Worm (Caenorhabditis elegans) whole organism, L1 larva: Measurements from ENCODE around the gene F55A4.13.

ENCODE experiments used
- C04F5.9 ChIP-seq: sonication (generic microtip); optimal IDR thresholded peaks from 2 replicates; lab custom pipeline; 2016; ENCODE audit warnings: missing genetic modification characterization, missing compliant biosample characterization
- C16A3.4 ChIP-seq: fragments of 150-350 bp; optimal IDR thresholded peaks from 2 replicates; lab custom pipeline; 2014; ENCODE audit warnings: missing biosample characterization, missing genetic modification characterization
- C34B4.2 ChIP-seq: sonication (generic microtip); optimal IDR thresholded peaks from 2 replicates; lab custom pipeline; 2017; ENCODE audit warnings: mild to moderate bottlenecking, missing genetic modification characterization, missing compliant biosample characterization
- F16B12.6 ChIP-seq: fragments of 150-350 bp; optimal IDR thresholded peaks from 2 replicates; lab custom pipeline; 2014; ENCODE audit warnings: missing biosample characterization, missing genetic modification characterization
- Y116A8C.19 ChIP-seq: sonication (generic microtip); optimal IDR thresholded peaks from 2 replicates; lab custom pipeline; 2016; ENCODE audit warnings: missing compliant biosample characterization, missing genetic modification characterization, borderline replicate concordance
- aha-1 ChIP-seq: fragments of 150-350 bp; optimal IDR thresholded peaks from 2 replicates; lab custom pipeline; 2014; ENCODE audit warnings: missing biosample characterization, missing genetic modification characterization
- ama-1 ChIP-seq: fragments of 150-350 bp; optimal IDR thresholded peaks from 2 replicates; lab custom pipeline; 2014
- blmp-1 ChIP-seq: fragments of 150-350 bp; optimal IDR thresholded peaks from 2 replicates; lab custom pipeline; 2014; ENCODE audit warnings: missing biosample characterization, missing genetic modification characterization
- ceh-8 ChIP-seq: fragments of 200-800 bp; sonication (Bioruptor generic); optimal IDR thresholded peaks from 2 replicates; lab custom pipeline; 2018; ENCODE audit warnings: mild to moderate bottlenecking, missing genetic modification characterization, moderate library complexity, missing compliant biosample characterization
- ceh-90 ChIP-seq: sonication (generic microtip); optimal IDR thresholded peaks from 2 replicates; lab custom pipeline; 2016; ENCODE audit warnings: missing genetic modification characterization, missing compliant biosample characterization
- ces-1 ChIP-seq: fragments of 150-350 bp; optimal IDR thresholded peaks from 2 replicates; lab custom pipeline; 2014; ENCODE audit warnings: missing biosample characterization, missing genetic modification reagents, missing genetic modification characterization
- dpl-1 ChIP-seq, 3 experiments: fragments of 150-350 bp in 2 of 3; sonication (generic microtip) in 1 of 3; optimal IDR thresholded peaks; 2 replicates each; lab custom pipeline; 2014 to 2017; ENCODE audit warnings: missing biosample characterization in 3 of 3, missing genetic modification characterization in 3 of 3, missing genetic modification reagents in 3 of 3
- dsc-1 ChIP-seq: sonication (generic microtip); optimal IDR thresholded peaks from 2 replicates; lab custom pipeline; 2016; ENCODE audit warnings: mild to moderate bottlenecking, missing genetic modification characterization, missing compliant biosample characterization
- efl-3 ChIP-seq: fragments of 200-800 bp; sonication (Bioruptor generic); optimal IDR thresholded peaks from 2 replicates; lab custom pipeline; 2018; ENCODE audit warnings: mild to moderate bottlenecking, missing genetic modification characterization, missing compliant biosample characterization
- egl-13 ChIP-seq: sonication (generic microtip); optimal IDR thresholded peaks from 2 replicates; lab custom pipeline; 2016; ENCODE audit warnings: missing genotype, missing genetic modification reagents, missing genetic modification characterization, missing compliant biosample characterization
- elt-2 ChIP-seq: sonication (generic microtip); optimal IDR thresholded peaks from 2 replicates; lab custom pipeline; 2016; ENCODE audit warnings: missing genetic modification characterization, mild to moderate bottlenecking, inconsistent platforms, missing compliant biosample characterization, missing genetic modification reagents
- elt-3 ChIP-seq, 6 experiments: fragments of 150-350 bp in 1 of 6; sonication (generic microtip); optimal IDR thresholded peaks; 2 replicates each; lab custom pipeline; 2017 to 2018; ENCODE audit warnings: missing biosample characterization in 6 of 6, missing genetic modification characterization in 6 of 6, inconsistent platforms in 1 of 6
- ets-5 ChIP-seq: fragments of 200-800 bp; sonication (Bioruptor generic); IDR thresholded peaks from 2 replicates; pipeline ENCODE4 v1.3.6; 2022; ENCODE audit warnings: missing genetic modification characterization, missing compliant biosample characterization
- fkh-10 ChIP-seq: sonication (generic microtip); optimal IDR thresholded peaks from 2 replicates; lab custom pipeline; 2017; ENCODE audit warnings: missing biosample characterization, missing genetic modification reagents, missing genetic modification characterization
- fos-1 ChIP-seq: fragments of 150-350 bp; optimal IDR thresholded peaks from 2 replicates; lab custom pipeline; 2014; ENCODE audit warnings: missing biosample characterization, missing genetic modification characterization
- hlh-4 ChIP-seq: sonication (generic microtip); optimal IDR thresholded peaks from 2 replicates; lab custom pipeline; 2016; ENCODE audit warnings: mild to moderate bottlenecking, missing genetic modification characterization, missing compliant biosample characterization
- hpl-2 ChIP-seq: fragments of 150-350 bp; optimal IDR thresholded peaks from 2 replicates; lab custom pipeline; 2014; ENCODE audit warnings: missing biosample characterization, missing genetic modification reagents, missing genetic modification characterization
- irx-1 ChIP-seq: sonication (generic microtip); optimal IDR thresholded peaks from 2 replicates; lab custom pipeline; 2016; ENCODE audit warnings: missing genetic modification characterization, missing compliant biosample characterization
- lin-13 ChIP-seq: fragments of 150-350 bp; optimal IDR thresholded peaks from 2 replicates; lab custom pipeline; 2014; ENCODE audit warnings: missing biosample characterization, missing genetic modification reagents, missing genetic modification characterization
- lin-14 ChIP-seq: fragments of 200-800 bp; sonication (Bioruptor generic); optimal IDR thresholded peaks from 2 replicates; lab custom pipeline; 2018; ENCODE audit warnings: mild to moderate bottlenecking, missing genetic modification characterization, moderate library complexity, missing compliant biosample characterization
- lin-15B ChIP-seq: fragments of 150-350 bp; sonication (generic microtip); optimal IDR thresholded peaks from 3 replicates; lab custom pipeline; 2014; ENCODE audit warnings: missing biosample characterization, missing genetic modification characterization
- lir-3 ChIP-seq: sonication (generic microtip); optimal IDR thresholded peaks from 2 replicates; lab custom pipeline; 2016; ENCODE audit warnings: mild to moderate bottlenecking, missing genetic modification characterization, moderate library complexity, missing compliant biosample characterization; ENCODE audit not compliant: poor library complexity
- lsy-2 ChIP-seq, 2 experiments: fragments of 150-350 bp; optimal IDR thresholded peaks; 2 replicates each; lab custom pipeline; 2014; ENCODE audit warnings: missing biosample characterization in 2 of 2, missing genetic modification characterization in 2 of 2
- mep-1 ChIP-seq: fragments of 150-350 bp; optimal IDR thresholded peaks from 2 replicates; lab custom pipeline; 2014; ENCODE audit warnings: missing biosample characterization, missing genetic modification characterization
- nhr-11 ChIP-seq: fragments of 150-350 bp; optimal IDR thresholded peaks from 2 replicates; lab custom pipeline; 2014; ENCODE audit warnings: missing biosample characterization, missing genetic modification characterization
- nhr-19 ChIP-seq: fragments of 200-800 bp; sonication (Bioruptor generic); conservative IDR thresholded peaks from 2 replicates; pipeline ENCODE4 v1.3.6; 2022; ENCODE audit warnings: missing genetic modification characterization, missing compliant biosample characterization
- nhr-20 ChIP-seq: sonication (generic microtip); optimal IDR thresholded peaks from 2 replicates; lab custom pipeline; 2016; ENCODE audit warnings: mild to moderate bottlenecking, missing genetic modification characterization, missing compliant biosample characterization
- nhr-28 ChIP-seq: fragments of 150-350 bp; optimal IDR thresholded peaks from 2 replicates; lab custom pipeline; 2014; ENCODE audit warnings: missing biosample characterization, missing genetic modification characterization
- nhr-47 ChIP-seq: sonication (generic microtip); optimal IDR thresholded peaks from 2 replicates; lab custom pipeline; 2016; ENCODE audit warnings: mild to moderate bottlenecking, missing genetic modification characterization, moderate library complexity, missing compliant biosample characterization
- nhr-71 ChIP-seq: sonication (generic microtip); optimal IDR thresholded peaks from 2 replicates; lab custom pipeline; 2016; ENCODE audit warnings: mild to moderate bottlenecking, missing genetic modification characterization, moderate library complexity, missing compliant biosample characterization
- nhr-84 ChIP-seq: sonication (generic microtip); optimal IDR thresholded peaks from 2 replicates; lab custom pipeline; 2017; ENCODE audit warnings: missing biosample characterization, missing genetic modification characterization
- nhr-85 ChIP-seq: sonication (generic microtip); peaks from one replicate; lab custom pipeline; 2016; ENCODE audit warnings: missing genetic modification characterization, inconsistent platforms, missing compliant biosample characterization
- pag-3 ChIP-seq: sonication (generic microtip); optimal IDR thresholded peaks from 2 replicates; lab custom pipeline; 2017; ENCODE audit warnings: missing genetic modification characterization, mild to moderate bottlenecking, missing compliant biosample characterization, antibody characterized with exemption, borderline replicate concordance; ENCODE audit not compliant: insufficient read depth
- pax-3 ChIP-seq: fragments of 200-800 bp; sonication (Bioruptor generic); optimal IDR thresholded peaks from 2 replicates; lab custom pipeline; 2018; ENCODE audit warnings: mild to moderate bottlenecking, missing genetic modification characterization, moderate library complexity, missing compliant biosample characterization
- skn-1 ChIP-seq: fragments of 150-350 bp; optimal IDR thresholded peaks from 2 replicates; lab custom pipeline; 2014; ENCODE audit warnings: missing biosample characterization, missing genetic modification characterization
- snu-23 ChIP-seq: sonication (generic microtip); optimal IDR thresholded peaks from 2 replicates; lab custom pipeline; 2016; ENCODE audit warnings: missing genetic modification characterization, missing compliant biosample characterization
- sox-4 ChIP-seq: sonication (generic microtip); optimal IDR thresholded peaks from 2 replicates; lab custom pipeline; 2016; ENCODE audit warnings: missing genetic modification characterization, missing compliant biosample characterization
- sup-37 ChIP-seq: fragments of 200-800 bp; sonication (Bioruptor generic); optimal IDR thresholded peaks from 2 replicates; lab custom pipeline; 2018; ENCODE audit warnings: mild to moderate bottlenecking, missing genetic modification characterization, missing compliant biosample characterization
- swsn-7 ChIP-seq: sonication (generic microtip); optimal IDR thresholded peaks from 2 replicates; lab custom pipeline; 2016; ENCODE audit warnings: missing genetic modification characterization, missing compliant biosample characterization
- tbx-2 ChIP-seq: sonication (generic microtip); optimal IDR thresholded peaks from 2 replicates; lab custom pipeline; 2016; ENCODE audit warnings: missing genetic modification characterization, missing compliant biosample characterization
- unc-86 ChIP-seq: sonication (generic microtip); optimal IDR thresholded peaks from 2 replicates; lab custom pipeline; 2016; ENCODE audit warnings: missing genetic modification characterization, missing compliant biosample characterization
- vab-15 ChIP-seq: sonication (generic microtip); optimal IDR thresholded peaks from 2 replicates; lab custom pipeline; 2017; ENCODE audit warnings: missing genotype, mild to moderate bottlenecking, missing genetic modification characterization, missing compliant biosample characterization
- xbp-1 ChIP-seq: sonication (generic microtip); optimal IDR thresholded peaks from 2 replicates; lab custom pipeline; 2016; ENCODE audit warnings: missing genetic modification characterization, missing compliant biosample characterization
- zag-1 ChIP-seq: fragments of 150-350 bp; optimal IDR thresholded peaks from 2 replicates; lab custom pipeline; 2014; ENCODE audit warnings: missing biosample characterization, missing genetic modification characterization
- zip-4 ChIP-seq: fragments of 200-800 bp; sonication (Bioruptor generic); optimal IDR thresholded peaks from 2 replicates; lab custom pipeline; 2018; ENCODE audit warnings: mild to moderate bottlenecking, missing genetic modification characterization, moderate library complexity, missing compliant biosample characterization

Gene F55A4.13

DNA sequence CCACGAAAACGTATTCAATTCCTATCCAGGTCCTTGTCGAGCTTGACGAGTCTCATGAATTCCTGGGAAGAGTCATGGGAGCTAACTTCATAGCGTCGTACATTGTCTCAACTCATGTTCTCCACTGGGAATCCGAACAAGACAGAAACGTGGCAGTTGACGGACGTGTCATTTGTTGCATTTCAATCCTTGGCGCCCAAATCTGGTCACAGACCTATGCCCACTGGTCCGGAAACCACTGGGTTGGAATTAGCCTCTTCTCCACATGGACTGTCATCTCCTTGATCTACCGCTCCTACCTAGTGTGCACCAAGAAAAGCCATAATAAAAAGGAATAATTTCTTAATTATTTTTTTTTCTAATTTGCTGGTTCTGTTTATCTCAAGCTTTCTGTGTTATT, 34.8 kb downstream of the F55A4.13 start:
- TF ChIP-seq nhr-84 (no peak), Y116A8C.19 (tag; lab: Kevin White, UChicago) (no peak), tbx-2 (tag; lab: Kevin White, UChicago) (no peak), nhr-71 (tag; lab: Kevin White, UChicago) (no peak)

- peak; percentile 71 for TF ChIP-seq nhr-85 (tag; lab: Kevin White, UChicago)
- TF ChIP-seq nhr-47 (tag; lab: Kevin White, UChicago): peak; percentile 59
- TF ChIP-seq snu-23 (GFP tag; lab: Kevin White, UChicago): peak; percentile 43
- no peak for TF ChIP-seq F16B12.6 (tag; lab: Kevin White, UChicago)
- TF ChIP-seq dpl-1 (GFP tag; optimal IDR thresholded peaks at IDR 0.05; lab: Kevin White, UChicago): no peak
- no peak for TF ChIP-seq swsn-7 (tag; lab: Kevin White, UChicago)
- no peak for TF ChIP-seq ces-1 (GFP tag; lab: Kevin White, UChicago)
- TF ChIP-seq sox-4 (tag; lab: Kevin White, UChicago): no peak
- TF ChIP-seq egl-13 (tag; lab: Kevin White, UChicago): no peak
- no peak for TF ChIP-seq C04F5.9
- no peak for TF ChIP-seq nhr-84
- no peak for TF ChIP-seq nhr-28 (tag; lab: Kevin White, UChicago)
- TF ChIP-seq fos-1: no peak
- no peak for TF ChIP-seq ceh-8 (GFP tag; lab: Kevin White, UChicago)
- peak; percentile 80 for TF ChIP-seq lin-14 (GFP tag; lab: Kevin White, UChicago)
- TF ChIP-seq aha-1 (tag; lab: Kevin White, UChicago): no peak
- no peak for TF ChIP-seq ama-1 (lab: Kevin White, UChicago)
- TF ChIP-seq lir-3 (tag; lab: Kevin White, UChicago): no peak
- TF ChIP-seq ceh-90 (tag; lab: Kevin White, UChicago): no peak
- TF ChIP-seq vab-15 (tag; lab: Kevin White, UChicago): no peak
- TF ChIP-seq zag-1 (tag; lab: Kevin White, UChicago): no peak
- peak; percentile 89 for TF ChIP-seq hlh-4 (tag; lab: Kevin White, UChicago)
- TF ChIP-seq sup-37 (GFP tag; lab: Kevin White, UChicago): no peak
- no peak for TF ChIP-seq irx-1 (tag; lab: Kevin White, UChicago)
- TF ChIP-seq nhr-20 (tag; lab: Kevin White, UChicago): peak; percentile 21
- TF ChIP-seq elt-3 (tag; optimal IDR thresholded peaks at IDR 0.05; lab: Kevin White, UChicago): peak in 5 of 6 experiments; percentile 12 to 51 (median 44)
- no peak for TF ChIP-seq lin-13 (GFP tag; lab: Kevin White, UChicago)
- no peak for TF ChIP-seq C34B4.2 (tag; lab: Kevin White, UChicago)
- TF ChIP-seq dsc-1 (tag; lab: Kevin White, UChicago): no peak
- TF ChIP-seq unc-86 (tag; lab: Kevin White, UChicago): no peak
- no peak for TF ChIP-seq pax-3
- no peak for TF ChIP-seq hpl-2
- peak; percentile 88 for TF ChIP-seq pag-3
- peak; percentile 47 for TF ChIP-seq mep-1 (tag; lab: Kevin White, UChicago)
- TF ChIP-seq nhr-11 (tag; lab: Kevin White, UChicago): no peak
- peak; percentile 17 for TF ChIP-seq skn-1 (tag; lab: Kevin White, UChicago)
- TF ChIP-seq zip-4 (GFP tag; lab: Kevin White, UChicago): no peak
- TF ChIP-seq xbp-1 (tag; lab: Kevin White, UChicago): no peak
- no peak for TF ChIP-seq fkh-10 (GFP tag; lab: Kevin White, UChicago)
- TF ChIP-seq Y116A8C.19 (tag; lab: Kevin White, UChicago): no peak
- peak in 1 of 2 experiments; percentile 4 for TF ChIP-seq lsy-2 (tag; optimal IDR thresholded peaks at IDR 0.05; lab: Kevin White, UChicago)
- no peak for TF ChIP-seq lin-15B (tag; lab: Kevin White, UChicago)
- TF ChIP-seq blmp-1 (tag; lab: Kevin White, UChicago): peak; percentile 96
- no peak for TF ChIP-seq nhr-19 (GFP tag; lab: Robert Waterston, UW)
- TF ChIP-seq efl-3: no peak
- TF ChIP-seq ets-5: no peak
- TF ChIP-seq C16A3.4: no peak
- no peak for TF ChIP-seq elt-2 (tag; lab: Kevin White, UChicago)
Observed at ce11 chrX:980252-981009, 36.9 kb downstream of the F55A4.13 start, which contains the start of gene C44C1.1. Gene C44C1.1 (plus strand): TSS chrX:980776.
